Worm (Caenorhabditis elegans): ENCODE measurements around the gene F37C12.21.

Gene F37C12.21

DNA sequence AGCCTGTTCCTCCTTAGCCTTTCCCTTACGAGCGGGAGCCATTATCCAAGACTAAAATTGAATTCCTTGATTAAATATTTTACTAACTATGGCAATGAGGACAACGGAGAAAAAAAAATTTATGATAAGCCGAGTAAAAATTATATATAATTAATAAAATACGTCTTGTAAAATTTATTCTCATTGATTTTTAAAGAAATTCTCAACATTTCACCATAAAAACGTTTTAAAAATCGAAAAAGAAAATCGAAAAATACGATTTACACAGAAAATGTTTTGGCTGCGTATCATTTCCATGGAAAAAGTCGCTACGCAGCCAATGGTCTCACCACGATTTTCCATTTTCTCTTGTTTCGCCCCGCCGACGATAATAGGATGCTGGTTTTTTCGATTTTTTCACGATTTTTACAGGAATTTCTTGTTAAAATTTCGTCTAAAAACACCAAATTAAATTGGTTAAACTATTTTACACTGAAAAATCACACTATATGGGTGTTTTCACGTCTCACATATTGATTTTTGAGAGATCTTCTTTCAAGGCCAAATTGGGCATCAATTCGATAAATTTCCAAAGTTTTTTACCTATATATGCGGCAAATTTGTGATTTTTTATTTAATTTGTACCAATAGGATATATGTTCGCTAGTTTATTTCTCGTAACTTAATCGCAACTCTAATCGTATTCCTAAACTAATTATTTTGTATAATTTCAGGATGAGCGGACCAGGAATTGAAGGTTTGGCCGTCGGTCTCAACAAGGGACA is 8.4 kb upstream of the F37C12.21 start, which contains the start of the genes rps-14 and rpl-36 (continued):
- TF ChIP-seq daf-16 (GFP tag; optimal IDR thresholded peaks at IDR 0.05) (peak in 1 of 2 experiments; percentile 33), daf-16 (tag; optimal IDR thresholded peaks at IDR 0.05) (peak; percentile 57), ceh-82 (tag; optimal IDR thresholded peaks at IDR 0.05) (no peak), ceh-32 (tag; optimal IDR thresholded peaks at IDR 0.05; ENCODE audit: poor library complexity) (no peak), madf-5 (GFP tag; IDR thresholded peaks at IDR 0.05) (no peak), ceh-20 (GFP tag; IDR thresholded peaks at IDR 0.05) (peak; percentile 63; the same call in 1 of the 2 replicates), Y48G9A.11 (GFP tag; IDR thresholded peaks at IDR 0.05) (no peak), hlh-11 (tag; optimal IDR thresholded peaks at IDR 0.05) (peak; percentile 80), nhr-48 (tag; optimal IDR thresholded peaks at IDR 0.05) (peak; percentile 35), nhr-42 (GFP tag; IDR thresholded peaks at IDR 0.05) (peak; percentile 53; the same call in 1 of the 2 replicates), aha-1 (tag) (peak; percentile 98), nhr-25 (tag; optimal IDR thresholded peaks at IDR 0.05; ENCODE audit: borderline replicate concordance, insufficient read depth) (peak; percentile 62), unc-62 (GFP tag; optimal IDR thresholded peaks at IDR 0.05 in 1 of 2) (no peak), unc-62 (tag; optimal IDR thresholded peaks at IDR 0.05) (no peak)

DNA sequence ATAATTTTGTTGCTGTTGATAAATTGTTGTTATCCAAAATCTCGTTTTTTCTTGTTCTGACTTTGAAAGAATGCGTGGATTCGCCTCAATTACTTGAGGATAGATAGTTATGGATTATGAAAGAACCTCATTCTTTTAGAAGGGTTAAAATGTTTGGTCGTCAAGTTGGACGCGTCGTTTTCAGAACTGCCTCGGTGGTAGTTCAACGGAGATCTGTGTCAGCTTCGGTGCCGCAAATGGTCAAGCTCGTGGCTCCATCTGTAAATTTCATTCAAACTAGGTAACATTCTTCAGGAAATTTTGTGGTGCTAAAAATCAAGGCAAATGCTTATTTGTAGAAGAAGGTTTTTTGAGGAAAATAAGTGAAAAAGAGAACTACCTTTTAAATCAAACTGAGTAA is 7.5 kb upstream of the F37C12.21 start, which contains the start of gene ndab-2:
Gene ndab-2 (plus strand): TSS at position 140 of the 400 bp plus-strand sequence.
- TF ChIP-seq zag-1 (tag; optimal IDR thresholded peaks at IDR 0.05), result no peak
- peak; percentile 82 for TF ChIP-seq ama-1 (optimal IDR thresholded peaks at IDR 0.05)
- peak; percentile 51; the same call in 1 of the 2 replicates for TF ChIP-seq Y48G9A.11 (GFP tag; IDR thresholded peaks at IDR 0.05)
- peak in 1 of 2 experiments; percentile 14 for TF ChIP-seq lsy-2 (tag; optimal IDR thresholded peaks at IDR 0.05)
- TF ChIP-seq madf-5 (GFP tag; IDR thresholded peaks at IDR 0.05), result 0 out of 4 replicates have a peak, but pooled peaks have one; percentile 23 to 55
- TF ChIP-seq unc-62 (GFP tag; optimal IDR thresholded peaks at IDR 0.05 in 1 of 2), result peak in 1 of 2 experiments; percentile 17
- no peak for TF ChIP-seq unc-62 (tag; optimal IDR thresholded peaks at IDR 0.05)
- TF ChIP-seq pha-4 (GFP tag; IDR thresholded peaks at IDR 0.05), result peak; percentile 52
- TF ChIP-seq pha-4 (tag; optimal IDR thresholded peaks at IDR 0.05), result no peak
- peak; percentile 56; the same call in 1 of the 2 replicates for TF ChIP-seq snpc-1.2 (GFP tag; IDR thresholded peaks at IDR 0.05)
- TF ChIP-seq dmd-9 (GFP tag; IDR thresholded peaks at IDR 0.05), result no peak
- TF ChIP-seq egl-43 (GFP tag; IDR thresholded peaks at IDR 0.05), result peak; percentile 67; the same call in 1 of the 2 replicates
- 0 out of 2 replicates have a peak, but pooled peaks have one; percentile 39 for TF ChIP-seq ctbp-1 (GFP tag; IDR thresholded peaks at IDR 0.05)
- TF ChIP-seq ceh-32 (tag; optimal IDR thresholded peaks at IDR 0.05; ENCODE audit: poor library complexity), result no peak
- no peak for TF ChIP-seq unc-39 (tag; optimal IDR thresholded peaks at IDR 0.05)
- TF ChIP-seq Y105C5A.15 (GFP tag; IDR thresholded peaks at IDR 0.05), result peak; percentile 69; the same call in 1 of the 2 replicates
- TF ChIP-seq fos-1 (tag; optimal IDR thresholded peaks at IDR 0.05), result no peak
- TF ChIP-seq mes-2 (tag; optimal IDR thresholded peaks at IDR 0.05; ENCODE audit: poor library complexity, severe bottlenecking), result peak; percentile 34
- peak; percentile 53 for TF ChIP-seq lin-38 (GFP tag; IDR thresholded peaks at IDR 0.05)

DNA sequence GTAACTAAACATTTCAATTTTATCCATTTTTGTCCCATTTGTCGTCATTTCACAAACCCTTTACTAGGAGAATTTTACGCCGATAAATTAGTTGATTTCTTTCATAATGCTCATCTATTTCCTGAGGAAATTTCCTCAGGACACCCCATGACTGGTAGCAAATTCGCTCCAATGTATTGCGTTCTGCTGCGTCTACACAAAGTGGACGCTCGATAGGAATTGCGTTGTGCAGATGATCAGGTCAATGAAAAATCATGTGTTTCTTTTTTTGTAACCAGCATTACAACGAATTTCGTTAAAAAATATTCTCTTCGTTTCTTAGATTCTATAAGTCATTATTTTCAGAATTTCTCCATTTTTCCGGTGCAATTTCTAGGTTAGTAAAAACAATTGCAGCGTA is 6.3 kb upstream of the F37C12.21 start, which contains the start of gene epg-4:
Gene epg-4 (plus strand): TSS at position 346 of the 400 bp plus-strand sequence.
- TF ChIP-seq mes-2 (tag; optimal IDR thresholded peaks at IDR 0.05; ENCODE audit: poor library complexity, severe bottlenecking) (peak; percentile 66), ctbp-1 (GFP tag; IDR thresholded peaks at IDR 0.05) (peak; percentile 37; the same call in 1 of the 2 replicates), ceh-28 (tag; optimal IDR thresholded peaks at IDR 0.05) (no peak), lir-3 (tag; optimal IDR thresholded peaks at IDR 0.05) (no peak), hmg-1.1 (GFP tag; IDR thresholded peaks at IDR 0.05) (peak; percentile 65; the same call in 1 of the 2 replicates), T20F7.1 (GFP tag; optimal IDR thresholded peaks at IDR 0.05) (peak; percentile 61), lin-13 (GFP tag; optimal IDR thresholded peaks at IDR 0.05) (peak; percentile 33), zfp-2 (tag; optimal IDR thresholded peaks at IDR 0.05) (peak; percentile 33), daf-8 (GFP tag; IDR thresholded peaks at IDR 0.05) (no peak), lin-38 (GFP tag; IDR thresholded peaks at IDR 0.05) (peak; percentile 75), pqm-1 (tag; optimal IDR thresholded peaks at IDR 0.05) (peak; percentile 4), nhr-77 (tag; optimal IDR thresholded peaks at IDR 0.05) (peak; percentile 80), dpl-1 (GFP tag; optimal IDR thresholded peaks at IDR 0.05) (peak; percentile 41), spr-3 (GFP tag; optimal IDR thresholded peaks at IDR 0.05) (no peak), skn-1 (tag; optimal IDR thresholded peaks at IDR 0.05) (no peak), nhr-237 (tag; optimal IDR thresholded peaks at IDR 0.05) (no peak), R02D3.7 (tag; optimal IDR thresholded peaks at IDR 0.05) (no peak), daf-12 (tag; optimal IDR thresholded peaks at IDR 0.05) (no peak), php-3 (GFP tag; IDR thresholded peaks at IDR 0.05) (no peak), rbr-2 (tag; optimal IDR thresholded peaks at IDR 0.05) (no peak), nhr-111 (GFP tag; optimal IDR thresholded peaks at IDR 0.05) (peak; percentile 14), ama-1 (optimal IDR thresholded peaks at IDR 0.05) (peak; percentile 76), set-16 (GFP tag; IDR thresholded peaks at IDR 0.05) (no peak)

All from whole organism, L4 larva.